Fruit fly (Drosophila melanogaster) whole organism, adult: Measurements from ENCODE around the gene CG15522.
A peak's percentile ranks its signal among the peaks of the same experiment; 100 is the strongest.

ENCODE experiments used
- CG11617 ChIP-seq: fragments of 200-800 bp; sonication (Bioruptor generic); optimal IDR thresholded peaks from 2 replicates; lab custom pipeline; 2017; ENCODE audit warnings: mild to moderate bottlenecking, missing biosample characterization, missing genetic modification reagents, missing genetic modification characterization
- CG12768 ChIP-seq: fragments of 200-800 bp; sonication (Bioruptor generic); optimal IDR thresholded peaks from 2 replicates; lab custom pipeline; 2017; ENCODE audit warnings: missing biosample characterization, missing genetic modification characterization, mild to moderate bottlenecking, moderate library complexity, missing genetic modification reagents
- CG14711 ChIP-seq: fragments of 200-800 bp; sonication (Bioruptor generic); optimal IDR thresholded peaks from 2 replicates; lab custom pipeline; 2018; ENCODE audit warnings: missing biosample characterization, mild to moderate bottlenecking, missing genetic modification characterization, moderate library complexity
- CG1620 ChIP-seq: fragments of 200-800 bp; sonication (Bioruptor generic); optimal IDR thresholded peaks from 2 replicates; lab custom pipeline; 2016; ENCODE audit warnings: missing biosample characterization, missing genetic modification characterization
- CG33017 ChIP-seq: fragments of 200-800 bp; sonication (Bioruptor generic); optimal IDR thresholded peaks from 2 replicates; lab custom pipeline; 2018; ENCODE audit warnings: missing biosample characterization, mild to moderate bottlenecking, missing genetic modification characterization, moderate library complexity
- CG5204 ChIP-seq: fragments of 200-800 bp; sonication (Bioruptor generic); optimal IDR thresholded peaks from 2 replicates; lab custom pipeline; 2016; ENCODE audit warnings: missing biosample characterization, missing genetic modification characterization
- CG7045 ChIP-seq: fragments of 200-800 bp; sonication (Bioruptor generic); optimal IDR thresholded peaks from 2 replicates; lab custom pipeline; 2017; ENCODE audit warnings: missing biosample characterization, mild to moderate bottlenecking, missing genetic modification characterization
- CG7101 ChIP-seq: fragments of 200-800 bp; sonication (Bioruptor generic); optimal IDR thresholded peaks from 2 replicates; lab custom pipeline; 2018; ENCODE audit warnings: missing biosample characterization, mild to moderate bottlenecking, missing genetic modification characterization, moderate library complexity
- Clk ChIP-seq: fragments of 200-800 bp; sonication (Bioruptor generic); optimal IDR thresholded peaks from 2 replicates; lab custom pipeline; 2017; ENCODE audit warnings: missing biosample characterization, missing genetic modification characterization
- Crg-1 ChIP-seq: fragments of 200-800 bp; sonication (Bioruptor generic); optimal IDR thresholded peaks from 2 replicates; lab custom pipeline; 2016; ENCODE audit warnings: missing biosample characterization, missing genetic modification characterization
- Hr96 ChIP-seq: fragments of 200-800 bp; sonication (Bioruptor generic); optimal IDR thresholded peaks from 2 replicates; lab custom pipeline; 2016; ENCODE audit warnings: missing biosample characterization, missing genetic modification characterization
- Mnt ChIP-seq: fragments of 200-800 bp; sonication (Bioruptor generic); optimal IDR thresholded peaks from 2 replicates; lab custom pipeline; 2016; ENCODE audit warnings: missing biosample characterization, mild to moderate bottlenecking, missing genetic modification characterization
- bab1 ChIP-seq: fragments of 200-800 bp; sonication (Bioruptor generic); optimal IDR thresholded peaks from 3 replicates; lab custom pipeline; 2019; ENCODE audit warnings: missing biosample characterization, mild to moderate bottlenecking, missing genetic modification characterization, moderate library complexity
- cic ChIP-seq: fragments of 200-800 bp; sonication (Bioruptor generic); optimal IDR thresholded peaks from 2 replicates; lab custom pipeline; 2017; ENCODE audit warnings: missing biosample characterization, mild to moderate bottlenecking, missing genetic modification characterization, moderate library complexity
- cnc ChIP-seq, 2 experiments: fragments of >200 bp; optimal IDR thresholded peaks; 2 replicates each; lab custom pipeline; 2017
- kay ChIP-seq: fragments of 200-800 bp; sonication (Bioruptor generic); peaks from one replicate; lab custom pipeline; 2016; ENCODE audit warnings: missing biosample characterization, missing genetic modification characterization, borderline replicate concordance
- pad ChIP-seq: fragments of 200-800 bp; sonication (Bioruptor generic); optimal IDR thresholded peaks from 3 replicates; lab custom pipeline; 2017; ENCODE audit warnings: missing biosample characterization, missing genetic modification characterization, mild to moderate bottlenecking, moderate library complexity, missing genetic modification reagents
- tj ChIP-seq: fragments of 200-800 bp; sonication (Bioruptor generic); optimal IDR thresholded peaks from 3 replicates; lab custom pipeline; 2017; ENCODE audit warnings: missing biosample characterization, mild to moderate bottlenecking, missing genetic modification characterization, moderate library complexity

CG15522 gene

DNA sequence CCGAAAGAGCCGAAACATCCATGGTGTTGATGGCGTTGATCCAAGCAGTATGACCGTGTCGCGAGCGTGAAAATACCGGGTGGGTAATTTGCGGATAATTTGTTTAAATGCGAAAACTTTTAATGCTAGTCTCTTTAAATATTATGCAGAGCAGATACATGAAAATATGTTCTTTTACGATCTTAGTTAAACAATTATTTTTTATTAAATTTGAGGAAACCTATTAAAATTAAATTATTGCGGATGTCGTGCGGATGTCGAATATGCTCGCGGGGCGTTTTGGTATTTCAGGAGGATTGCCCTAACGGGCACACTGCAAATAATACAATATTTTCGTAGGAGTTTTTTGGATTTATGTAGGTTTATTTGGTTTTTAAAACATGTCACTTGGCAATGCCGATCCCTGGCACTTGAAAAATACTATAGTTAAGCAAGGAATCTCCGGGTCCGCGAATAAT lies 6.0 kb downstream of the CG15522 start, which contains the start of the genes Cog7, CG42557 and CG42558:
TSS of gene Cog7 (minus strand) at position 51 of the 458 bp plus-strand sequence.
TSS of gene CG42557 (plus strand) at position 281 of the 458 bp plus-strand sequence.
TSS of gene CG42558 (plus strand) at position 281 of the 458 bp plus-strand sequence.
- TF ChIP-seq CG14711 (tag; lab: Kevin White, UChicago), result no peak
- no peak for TF ChIP-seq bab1 (GFP tag; lab: Kevin White, UChicago)
- TF ChIP-seq CG11617, result peak; percentile 2

DNA sequence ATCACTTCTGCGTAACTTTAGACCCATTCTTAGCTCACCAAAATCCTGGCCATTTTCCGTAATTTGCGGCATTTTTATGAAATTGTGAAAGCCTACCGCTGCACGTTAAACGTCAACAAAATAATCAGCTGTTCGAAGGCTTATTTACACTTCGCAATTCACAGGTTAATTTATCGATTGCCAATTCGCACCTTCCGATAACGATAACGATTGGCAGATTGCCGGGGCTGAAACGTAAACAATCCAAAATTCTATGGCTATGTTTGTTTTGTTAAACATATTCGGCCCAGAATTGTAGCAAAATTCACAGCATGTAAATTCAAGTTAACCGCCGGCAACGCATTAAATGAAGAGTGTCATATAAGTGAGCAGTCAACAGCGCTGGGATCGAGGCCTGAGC lies 8.7 kb downstream of the CG15522 start, which contains the start of the genes eIF2Balpha and Vps13B:
TSS of gene eIF2Balpha (minus strand) at position 133 of the 400 bp plus-strand sequence.
TSS of gene Vps13B (plus strand) at position 223 of the 400 bp plus-strand sequence.
- TF ChIP-seq CG1620 (no peak), CG11617 (peak; percentile 2), bab1 (GFP tag; lab: Kevin White, UChicago) (peak; percentile 74), tj (GFP tag; lab: Kevin White, UChicago) (no peak)

DNA sequence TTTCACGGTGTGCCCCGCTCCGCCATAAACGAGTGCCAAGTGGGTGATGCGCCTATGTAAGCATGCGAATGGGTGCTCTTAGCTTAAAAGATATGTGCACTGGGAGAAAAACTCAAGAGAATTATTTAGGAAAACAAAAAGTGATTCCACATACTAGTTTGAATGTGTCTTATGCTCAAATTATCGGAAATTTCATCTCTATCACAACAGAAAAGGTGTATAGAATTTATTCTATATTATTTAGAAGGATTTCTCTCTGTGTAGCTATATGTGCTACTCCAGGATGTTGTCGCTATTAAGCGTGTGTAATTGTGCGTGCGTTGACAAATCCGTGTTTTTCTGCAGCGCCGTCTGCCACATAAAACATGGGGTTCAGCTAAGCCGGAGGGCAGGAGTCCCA lies 32.3 kb downstream of the CG15522 start:
- TF ChIP-seq CG11617, result no peak
- TF ChIP-seq CG7101 (tag; lab: Kevin White, UChicago), result no peak
- TF ChIP-seq CG14711 (tag; lab: Kevin White, UChicago), result no peak

DNA sequence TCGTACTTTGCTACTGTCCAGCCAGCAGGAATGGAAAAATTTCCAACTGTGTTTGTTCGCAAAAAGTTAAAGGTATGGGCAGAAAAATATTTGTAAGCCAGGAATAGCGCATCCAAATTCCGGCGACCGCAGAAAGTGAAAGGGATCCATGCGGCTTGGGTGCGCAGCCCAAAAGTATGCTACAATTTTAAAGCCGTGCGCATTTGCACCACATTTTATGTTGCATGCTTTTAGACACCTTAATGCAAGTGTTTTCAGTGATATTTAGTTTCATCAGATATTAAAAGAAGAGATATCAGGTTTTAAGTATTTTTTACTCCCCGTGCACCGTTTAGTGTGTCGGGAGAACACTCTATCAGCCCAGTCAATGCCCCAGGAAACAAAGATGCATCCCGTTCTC lies 36.0 kb downstream of the CG15522 start:
- no peak for TF ChIP-seq bab1 (GFP tag; lab: Kevin White, UChicago)
- no peak for TF ChIP-seq CG7101 (tag; lab: Kevin White, UChicago)
- no peak for TF ChIP-seq tj (GFP tag; lab: Kevin White, UChicago)
- TF ChIP-seq Crg-1 (GFP tag; lab: Kevin White, UChicago), result no peak
- TF ChIP-seq CG12768 (GFP tag; lab: Kevin White, UChicago), result no peak
- TF ChIP-seq CG7045 (GFP tag; lab: Kevin White, UChicago), result no peak
- TF ChIP-seq Mnt, result no peak
- no peak for TF ChIP-seq CG33017 (tag; lab: Kevin White, UChicago)
- no peak for TF ChIP-seq CG14711 (tag; lab: Kevin White, UChicago)
- TF ChIP-seq Hr96, result no peak
- no peak for TF ChIP-seq cnc (optimal IDR thresholded peaks at IDR 0.05; lab: Kevin White, UChicago)
- no peak for TF ChIP-seq CG11617
- no peak for TF ChIP-seq cic (GFP tag; lab: Kevin White, UChicago)

DNA sequence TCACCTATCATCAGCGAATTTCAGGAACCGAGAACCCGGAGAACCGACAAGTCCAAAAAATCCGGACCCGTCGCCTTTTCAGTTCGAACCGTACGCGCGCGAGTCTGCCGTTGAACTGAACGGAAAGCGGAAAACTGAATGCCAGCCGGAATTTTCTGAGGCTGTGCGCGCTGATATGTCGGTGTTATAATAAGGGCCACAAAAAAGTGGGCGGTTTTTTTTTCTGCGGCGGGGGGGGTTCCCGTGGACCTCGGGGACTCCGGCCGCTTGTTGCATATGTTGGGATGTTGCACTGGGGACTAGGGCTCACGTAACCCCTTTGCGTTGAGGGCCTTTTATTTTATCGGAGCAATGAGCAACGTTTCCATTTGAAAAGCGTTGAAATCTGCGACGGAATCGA lies 42.3 kb downstream of the CG15522 start, which contains the start of gene TkR99D:
TSS of gene TkR99D (minus strand) at position 101 of the 400 bp plus-strand sequence.
- no peak for TF ChIP-seq CG14711 (tag; lab: Kevin White, UChicago)
- no peak for TF ChIP-seq CG5204 (GFP tag; lab: Kevin White, UChicago)
- TF ChIP-seq CG11617, result no peak
- TF ChIP-seq kay, result no peak
- TF ChIP-seq tj (GFP tag; lab: Kevin White, UChicago), result no peak
- TF ChIP-seq Hr96, result no peak
- TF ChIP-seq CG7045 (GFP tag; lab: Kevin White, UChicago), result no peak
- no peak for TF ChIP-seq Crg-1 (GFP tag; lab: Kevin White, UChicago)
- TF ChIP-seq pad (GFP tag; lab: Kevin White, UChicago), result no peak
- TF ChIP-seq cnc (optimal IDR thresholded peaks at IDR 0.05; lab: Kevin White, UChicago), result no peak
- TF ChIP-seq CG7101 (tag; lab: Kevin White, UChicago), result no peak
- TF ChIP-seq bab1 (GFP tag; lab: Kevin White, UChicago), result no peak
- TF ChIP-seq Clk (GFP tag; lab: Kevin White, UChicago), result no peak
- no peak for TF ChIP-seq CG1620
- TF ChIP-seq CG12768 (GFP tag; lab: Kevin White, UChicago), result no peak
